Worm (Caenorhabditis elegans) whole organism, young adult: ENCODE data around the gene srx-113.
A peak's percentile ranks its signal among the peaks of the same experiment; 100 is the strongest.

ENCODE experiments used
- B0035.1 ChIP-seq: sonication (generic microtip); optimal IDR thresholded peaks from 2 replicates; lab custom pipeline; 2016; ENCODE audit warnings: missing genetic modification characterization, mild to moderate bottlenecking, missing compliant biosample characterization, missing genotype, missing genetic modification reagents
- B0261.1 ChIP-seq: sonication (generic microtip); optimal IDR thresholded peaks from 2 replicates; lab custom pipeline; 2016; ENCODE audit warnings: mild to moderate bottlenecking, missing genetic modification characterization, moderate library complexity, missing compliant biosample characterization
- B0336.3 ChIP-seq: fragments of 200-800 bp; sonication (Bioruptor generic); IDR thresholded peaks from 2 replicates; pipeline ENCODE4 v1.3.6; 2022; ENCODE audit warnings: missing genetic modification characterization, missing compliant biosample characterization
- C06A6.2 ChIP-seq: fragments of 200-800 bp; sonication (Bioruptor generic); conservative IDR thresholded peaks from 2 replicates; pipeline ENCODE4 v1.3.6; 2022; ENCODE audit warnings: missing genetic modification characterization, missing compliant biosample characterization
- C17E4.6 ChIP-seq: fragments of 200-800 bp; sonication (Bioruptor generic); IDR thresholded peaks from 2 replicates; pipeline ENCODE4 v1.3.6; 2022; ENCODE audit warnings: missing genetic modification reagents, missing genetic modification characterization, missing compliant biosample characterization
- D2030.7 ChIP-seq: fragments of 200-800 bp; sonication (Bioruptor generic); IDR thresholded peaks from 2 replicates; pipeline ENCODE4 v1.3.6; 2022; ENCODE audit warnings: missing genetic modification reagents, missing genetic modification characterization, missing compliant biosample characterization
- F10E7.11 ChIP-seq: sonication (generic microtip); optimal IDR thresholded peaks from 2 replicates; lab custom pipeline; 2017; ENCODE audit warnings: mild to moderate bottlenecking, missing genetic modification characterization, moderate library complexity, missing compliant biosample characterization
- F22D6.2 ChIP-seq: sonication (generic microtip); optimal IDR thresholded peaks from 2 replicates; lab custom pipeline; 2016; ENCODE audit warnings: mild to moderate bottlenecking, missing genetic modification characterization, missing compliant biosample characterization
- F55B11.4 ChIP-seq: sonication (generic microtip); optimal IDR thresholded peaks from 2 replicates; lab custom pipeline; 2016; ENCODE audit warnings: missing compliant biosample characterization, missing genetic modification characterization, borderline replicate concordance; ENCODE audit not compliant: insufficient read depth
- F57A8.1 ChIP-seq: fragments of 200-800 bp; sonication (Bioruptor generic); optimal IDR thresholded peaks from 2 replicates; lab custom pipeline; 2018; ENCODE audit warnings: mild to moderate bottlenecking, missing genetic modification characterization, moderate library complexity, missing compliant biosample characterization
- K12H6.12 ChIP-seq: fragments of 200-800 bp; sonication (Bioruptor generic); optimal IDR thresholded peaks from 2 replicates; lab custom pipeline; 2018; ENCODE audit warnings: mild to moderate bottlenecking, missing genetic modification characterization, missing compliant biosample characterization
- Y53F4B.3 ChIP-seq: fragments of 200-800 bp; sonication (Bioruptor generic); IDR thresholded peaks from 2 replicates; pipeline ENCODE4 v1.3.6; 2022; ENCODE audit warnings: missing genetic modification reagents, missing genetic modification characterization, missing compliant biosample characterization
- Y67H2A.10 ChIP-seq: fragments of 200-800 bp; sonication (Bioruptor generic); conservative IDR thresholded peaks from 2 replicates; pipeline ENCODE4 v1.3.6; 2022; ENCODE audit warnings: missing genetic modification reagents, missing genetic modification characterization, missing compliant biosample characterization
- ZK185.1 ChIP-seq: sonication (generic microtip); optimal IDR thresholded peaks from 2 replicates; lab custom pipeline; 2016; ENCODE audit warnings: mild to moderate bottlenecking, missing genetic modification characterization, missing compliant biosample characterization; ENCODE audit not compliant: poor library complexity, severe bottlenecking
- aptf-2 ChIP-seq: fragments of 200-800 bp; sonication (Bioruptor generic); conservative IDR thresholded peaks from 2 replicates; pipeline ENCODE4 v1.3.6; 2022; ENCODE audit warnings: missing genetic modification reagents, missing genetic modification characterization, missing compliant biosample characterization
- attf-3 ChIP-seq: fragments of 200-800 bp; sonication (Bioruptor generic); conservative IDR thresholded peaks from 2 replicates; pipeline ENCODE4 v1.3.6; 2022; ENCODE audit warnings: missing genetic modification reagents, missing genetic modification characterization, missing compliant biosample characterization
- attf-6 ChIP-seq: fragments of 200-800 bp; sonication (Bioruptor generic); IDR thresholded peaks from 2 replicates; pipeline ENCODE4 v1.3.6; 2022; ENCODE audit warnings: missing genetic modification reagents, missing genetic modification characterization, missing compliant biosample characterization
- bed-1 ChIP-seq: fragments of 200-800 bp; sonication (Bioruptor generic); IDR thresholded peaks from 2 replicates; pipeline ENCODE4 v1.3.6; 2022; ENCODE audit warnings: missing genetic modification reagents, missing genetic modification characterization, missing compliant biosample characterization
- ccch-3 ChIP-seq: fragments of 200-800 bp; sonication (Bioruptor generic); optimal IDR thresholded peaks from 2 replicates; lab custom pipeline; 2018; ENCODE audit warnings: mild to moderate bottlenecking, missing genetic modification characterization, missing compliant biosample characterization
- ceh-27 ChIP-seq: fragments of 200-800 bp; sonication (Bioruptor generic); optimal IDR thresholded peaks from 2 replicates; lab custom pipeline; 2018; ENCODE audit warnings: mild to moderate bottlenecking, missing genetic modification characterization, moderate library complexity, missing compliant biosample characterization
- dpl-1 ChIP-seq: fragments of 150-350 bp; optimal IDR thresholded peaks from 2 replicates; lab custom pipeline; 2014; ENCODE audit warnings: missing biosample characterization, missing genetic modification reagents, missing genetic modification characterization
- egl-18 ChIP-seq: fragments of 200-800 bp; sonication (Bioruptor generic); IDR thresholded peaks from 2 replicates; pipeline ENCODE4 v1.3.6; 2022; ENCODE audit warnings: missing genetic modification reagents, missing genetic modification characterization, missing compliant biosample characterization
- him-1 ChIP-seq: sonication (generic microtip); optimal IDR thresholded peaks from 2 replicates; lab custom pipeline; 2016; ENCODE audit warnings: missing genotype, missing genetic modification reagents, missing genetic modification characterization, missing compliant biosample characterization
- hlh-12 ChIP-seq: sonication (generic microtip); optimal IDR thresholded peaks from 2 replicates; lab custom pipeline; 2016; ENCODE audit warnings: missing genetic modification characterization, missing compliant biosample characterization
- hmg-1.2 ChIP-seq: fragments of 200-800 bp; sonication (Bioruptor generic); IDR thresholded peaks from 2 replicates; pipeline ENCODE4 v1.3.6; 2022; ENCODE audit warnings: missing genetic modification reagents, missing genetic modification characterization, missing compliant biosample characterization
- lag-1 ChIP-seq: fragments of 200-800 bp; sonication (Bioruptor generic); IDR thresholded peaks from 2 replicates; pipeline ENCODE4 v1.3.6; 2022; ENCODE audit warnings: missing genetic modification reagents, missing genetic modification characterization, missing compliant biosample characterization
- let-526 ChIP-seq: fragments of 200-800 bp; sonication (Bioruptor generic); IDR thresholded peaks from 2 replicates; pipeline ENCODE4 v1.3.6; 2022; ENCODE audit warnings: missing genetic modification reagents, missing genetic modification characterization, missing compliant biosample characterization
- lir-1 ChIP-seq: fragments of 200-800 bp; sonication (Bioruptor generic); conservative IDR thresholded peaks from 2 replicates; pipeline ENCODE4 v1.3.6; 2022; ENCODE audit warnings: missing genetic modification reagents, missing genetic modification characterization, missing compliant biosample characterization
- lsl-1 ChIP-seq: fragments of 200-800 bp; sonication (Bioruptor generic); optimal IDR thresholded peaks from 2 replicates; lab custom pipeline; 2018; ENCODE audit warnings: mild to moderate bottlenecking, missing genetic modification characterization, moderate library complexity, missing compliant biosample characterization
- madf-10 ChIP-seq: sonication (generic microtip); optimal IDR thresholded peaks from 2 replicates; lab custom pipeline; 2016; ENCODE audit warnings: mild to moderate bottlenecking, missing genetic modification characterization, missing compliant biosample characterization
- mcd-1 ChIP-seq: fragments of 200-800 bp; sonication (Bioruptor generic); IDR thresholded peaks from 2 replicates; pipeline ENCODE4 v1.3.6; 2022; ENCODE audit warnings: missing genetic modification reagents, missing genetic modification characterization, missing compliant biosample characterization
- mes-4 ChIP-seq: sonication (generic microtip); optimal IDR thresholded peaks from 2 replicates; lab custom pipeline; 2016; ENCODE audit warnings: missing genotype, missing genetic modification characterization, missing compliant biosample characterization
- nfya-1 ChIP-seq: sonication (generic microtip); optimal IDR thresholded peaks from 2 replicates; lab custom pipeline; 2017; ENCODE audit warnings: antibody characterized with exemption, missing compliant biosample characterization, missing genetic modification characterization, borderline replicate concordance; ENCODE audit not compliant: insufficient read depth
- nhr-27 ChIP-seq: fragments of 200-800 bp; sonication (Bioruptor generic); optimal IDR thresholded peaks from 2 replicates; lab custom pipeline; 2018; ENCODE audit warnings: mild to moderate bottlenecking, missing genetic modification characterization, moderate library complexity, missing compliant biosample characterization
- sdz-38 ChIP-seq: sonication (generic microtip); optimal IDR thresholded peaks from 2 replicates; lab custom pipeline; 2016; ENCODE audit warnings: missing genotype, missing genetic modification characterization, missing compliant biosample characterization
- somi-1 ChIP-seq: fragments of 200-800 bp; sonication (Bioruptor generic); optimal IDR thresholded peaks from 2 replicates; lab custom pipeline; 2018; ENCODE audit warnings: mild to moderate bottlenecking, missing genetic modification characterization, missing compliant biosample characterization
- tbp1 ChIP-seq: fragments of 200-800 bp; sonication (Bioruptor generic); optimal IDR thresholded peaks from 2 replicates; lab custom pipeline; 2018; ENCODE audit warnings: mild to moderate bottlenecking, missing genetic modification characterization, missing compliant biosample characterization
- tbx-9 ChIP-seq: sonication (generic microtip); optimal IDR thresholded peaks from 2 replicates; lab custom pipeline; 2016; ENCODE audit warnings: borderline replicate concordance, missing genetic modification characterization, inconsistent platforms, missing compliant biosample characterization
- ztf-18 ChIP-seq: sonication (generic microtip); optimal IDR thresholded peaks from 2 replicates; lab custom pipeline; 2016; ENCODE audit warnings: missing genotype, mild to moderate bottlenecking, missing genetic modification characterization, missing compliant biosample characterization
- ztf-26 ChIP-seq: sonication (generic microtip); optimal IDR thresholded peaks from 2 replicates; lab custom pipeline; 2017; ENCODE audit warnings: missing genetic modification characterization, missing compliant biosample characterization
- ztf-6 ChIP-seq: fragments of 200-800 bp; sonication (Bioruptor generic); IDR thresholded peaks from 2 replicates; pipeline ENCODE4 v1.3.6; 2022; ENCODE audit warnings: missing genetic modification reagents, missing genetic modification characterization, missing compliant biosample characterization

The srx-113 gene

DNA sequence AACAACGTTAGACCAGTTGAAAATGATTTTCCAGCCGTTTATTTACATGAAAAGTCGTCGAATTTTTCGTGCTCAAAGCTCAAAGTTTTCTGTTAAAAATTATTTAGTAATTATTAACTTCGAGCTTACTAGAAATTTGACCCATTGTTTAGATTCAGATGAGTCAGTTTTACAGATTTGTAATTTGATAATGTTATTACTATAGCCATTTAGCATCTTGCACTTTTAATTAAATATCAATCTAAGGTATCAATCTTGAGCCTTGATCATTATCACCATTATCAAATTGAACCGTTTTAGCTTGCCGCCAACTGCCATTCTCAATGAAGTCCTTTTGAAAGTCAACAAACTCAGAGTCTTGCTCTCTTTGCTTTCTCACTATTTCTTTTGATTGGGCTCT, 22.4 kb downstream of the srx-113 start, which contains the start of gene ZC116.1:
Gene ZC116.1 (plus strand): TSS at position 301 of the 400 bp plus-strand sequence.
- no peak for TF ChIP-seq ztf-6 (GFP tag; lab: Robert Waterston, UW)
- no peak for TF ChIP-seq lag-1 (GFP tag; lab: Robert Waterston, UW)
- no peak for TF ChIP-seq madf-10 (tag; lab: Kevin White, UChicago)
- TF ChIP-seq Y67H2A.10 (GFP tag; lab: Robert Waterston, UW): no peak
- no peak for TF ChIP-seq hlh-12 (tag; lab: Kevin White, UChicago)
- no peak for TF ChIP-seq F57A8.1 (GFP tag; lab: Kevin White, UChicago)
- TF ChIP-seq nhr-27 (tag; lab: Kevin White, UChicago): no peak
- TF ChIP-seq F55B11.4 (tag; lab: Kevin White, UChicago): no peak
- no peak for TF ChIP-seq hmg-1.2 (GFP tag; lab: Robert Waterston, UW)
- no peak for TF ChIP-seq C17E4.6
- no peak for TF ChIP-seq sdz-38 (tag; lab: Kevin White, UChicago)
- TF ChIP-seq let-526 (GFP tag; lab: Robert Waterston, UW): no peak
- no peak for TF ChIP-seq tbp1 (GFP tag; lab: Kevin White, UChicago)
- no peak for TF ChIP-seq B0336.3 (GFP tag; lab: Robert Waterston, UW)
- TF ChIP-seq C06A6.2 (GFP tag; lab: Robert Waterston, UW): no peak
- no peak for TF ChIP-seq bed-1
- TF ChIP-seq ztf-18 (tag; lab: Kevin White, UChicago): no peak
- no peak for TF ChIP-seq mes-4
- TF ChIP-seq ztf-26 (tag; lab: Kevin White, UChicago): no peak
- no peak for TF ChIP-seq lir-1 (GFP tag; lab: Robert Waterston, UW)
- TF ChIP-seq, all 124 proteins: peak for 0

DNA sequence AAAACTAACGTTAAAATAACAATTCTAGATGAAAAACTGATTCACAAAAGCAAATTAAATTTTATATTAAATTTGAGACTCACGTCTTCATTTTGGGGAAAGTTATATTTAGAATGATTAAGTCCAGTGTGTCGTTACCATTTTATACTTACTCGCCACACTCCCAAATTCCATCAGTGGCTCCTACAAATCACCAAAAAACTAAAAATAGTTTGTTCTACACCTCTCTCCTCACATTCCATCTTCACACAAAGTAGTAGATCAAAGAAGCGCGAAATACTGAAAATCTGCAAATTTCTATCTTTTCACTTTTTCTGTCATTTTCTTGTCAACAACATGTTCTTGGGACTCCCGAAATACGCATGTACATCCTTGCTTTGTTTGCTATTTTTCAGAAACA, 23.1 kb downstream of the srx-113 start, which contains the start of gene ZC116.5:
Gene ZC116.5 (minus strand): TSS at position 101 of the 400 bp plus-strand sequence.
- no peak for TF ChIP-seq ceh-27 (GFP tag; lab: Kevin White, UChicago)
- no peak for TF ChIP-seq lsl-1
- no peak for TF ChIP-seq attf-6 (GFP tag; lab: Robert Waterston, UW)
- TF ChIP-seq Y53F4B.3: no peak
- TF ChIP-seq attf-3 (GFP tag; lab: Robert Waterston, UW): no peak
- TF ChIP-seq tbx-9 (tag; lab: Kevin White, UChicago): no peak

DNA sequence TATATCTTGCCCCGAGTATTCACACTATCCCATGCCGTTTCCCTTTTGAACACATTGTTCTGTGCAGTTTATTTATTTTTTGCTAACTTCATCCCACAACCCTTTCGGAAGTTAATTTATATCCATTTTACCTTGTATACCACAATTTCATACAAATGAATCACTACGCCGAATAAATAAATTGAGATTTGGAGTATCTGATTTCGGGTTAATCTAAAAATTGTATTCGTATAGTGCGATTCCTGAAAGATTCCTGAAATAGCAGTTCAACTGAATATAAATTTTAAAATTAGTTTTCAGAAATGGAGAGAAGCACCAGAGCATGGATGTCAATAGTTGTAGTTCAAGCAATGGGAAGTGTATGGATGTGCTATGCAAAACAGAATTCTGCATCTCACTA, 24.8 kb downstream of the srx-113 start, which contains the start of gene erg-28:
Gene erg-28 (plus strand): TSS at position 301 of the 400 bp plus-strand sequence.
- TF ChIP-seq him-1 (tag; lab: Kevin White, UChicago) (peak; percentile 29), egl-18 (no peak), attf-6 (GFP tag; lab: Robert Waterston, UW) (no peak)

DNA sequence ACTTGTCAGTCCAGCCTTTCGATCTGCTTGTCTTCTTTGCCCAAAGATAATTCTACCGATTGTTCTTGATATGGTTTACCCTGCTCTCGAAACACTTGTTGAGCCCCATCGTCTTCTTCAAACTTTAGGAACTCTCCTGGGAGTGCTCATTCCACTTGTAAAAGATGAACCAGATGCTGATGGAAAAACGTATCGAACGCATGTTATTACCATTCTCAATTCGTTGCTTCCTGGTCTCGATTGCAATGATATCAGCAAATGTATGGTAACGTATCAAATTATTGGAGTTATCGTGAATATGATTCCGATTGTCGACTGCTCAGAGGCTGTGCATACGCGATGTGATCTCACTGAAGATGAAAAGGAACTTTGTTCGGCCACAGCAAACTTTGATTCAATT, 30.1 kb downstream of the srx-113 start:
- TF ChIP-seq hlh-12 (tag; lab: Kevin White, UChicago) (no peak), him-1 (tag; lab: Kevin White, UChicago) (no peak), B0261.1 (tag; lab: Kevin White, UChicago) (no peak), K12H6.12 (tag; lab: Kevin White, UChicago) (no peak), dpl-1 (GFP tag; lab: Kevin White, UChicago) (no peak), bed-1 (no peak), B0035.1 (tag; lab: Kevin White, UChicago) (no peak), nfya-1 (tag; lab: Kevin White, UChicago) (no peak), ZK185.1 (tag; lab: Kevin White, UChicago) (no peak), F10E7.11 (tag; lab: Kevin White, UChicago) (no peak), aptf-2 (GFP tag; lab: Robert Waterston, UW) (no peak), somi-1 (GFP tag; lab: Kevin White, UChicago) (no peak), mcd-1 (GFP tag; lab: Robert Waterston, UW) (no peak), ccch-3 (GFP tag; lab: Kevin White, UChicago) (no peak), F22D6.2 (tag; lab: Kevin White, UChicago) (no peak), D2030.7 (GFP tag; lab: Robert Waterston, UW) (no peak)
